Worm (Caenorhabditis elegans): ENCODE results near the gene srg-11.

DNA sequence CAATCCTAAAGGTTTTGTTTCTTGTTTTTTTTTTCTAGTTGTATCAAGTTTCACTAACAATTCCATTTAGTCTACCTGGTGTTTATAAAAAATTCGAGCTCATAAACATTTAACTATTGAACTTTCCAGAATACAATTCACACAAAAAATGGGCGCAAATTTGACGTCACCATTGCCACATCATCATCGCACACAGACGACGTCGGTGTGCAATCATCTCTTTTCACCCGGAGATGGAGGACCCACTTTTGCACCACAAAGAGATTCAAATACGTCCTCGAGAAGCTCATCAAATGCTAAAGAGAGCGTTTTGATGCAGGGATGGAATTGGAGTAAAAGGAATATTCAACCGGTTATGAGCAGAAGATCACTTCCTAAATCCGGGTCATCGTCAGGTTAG, 20.4 kb upstream of the srg-11 start:
- no peak for TF ChIP-seq him-1 (tag; optimal IDR thresholded peaks at IDR 0.05)
- TF ChIP-seq W03F9.2 (tag; optimal IDR thresholded peaks at IDR 0.05), result no peak
- no peak for TF ChIP-seq dao-5 (tag; optimal IDR thresholded peaks at IDR 0.05)

Measured in whole organism, L4/young adult.